Worm (Caenorhabditis elegans) whole organism, midembryonic: ENCODE data around the gene lido-1.

Experiments
- T22C8.4 ChIP-seq: fragments of 200-800 bp; sonication (Bioruptor generic); IDR thresholded peaks from 2 replicates; pipeline ENCODE4 v1.3.6; 2022; ENCODE audit warnings: missing genetic modification characterization, missing compliant biosample characterization
- flt-1 ChIP-seq: fragments of 200-800 bp; sonication (Bioruptor generic); IDR thresholded peaks from 2 replicates; pipeline ENCODE4 v1.3.6; 2022; ENCODE audit warnings: missing genetic modification characterization, missing compliant biosample characterization
- med-1 ChIP-seq: sonication (generic microtip); optimal IDR thresholded peaks from 2 replicates; lab custom pipeline; 2017; ENCODE audit warnings: missing genetic modification characterization, mild to moderate bottlenecking, missing compliant biosample characterization, antibody characterized with exemption, missing genetic modification reagents; ENCODE audit not compliant: insufficient read depth
- ref-1 ChIP-seq: fragments of 200-800 bp; sonication (Bioruptor generic); conservative IDR thresholded peaks from 2 replicates; pipeline ENCODE4 v1.3.6; 2022; ENCODE audit warnings: missing genetic modification reagents, missing genetic modification characterization, missing compliant biosample characterization

ce11 chrX:17062165-17062564 is 34.2 kb downstream of the lido-1 start:
- no peak for TF ChIP-seq med-1 (GFP tag; lab: Kevin White, UChicago)
- no peak for TF ChIP-seq T22C8.4 (GFP tag; lab: Robert Waterston, UW)
- TF ChIP-seq ref-1 (GFP tag; lab: Robert Waterston, UW) = no peak
- no peak for TF ChIP-seq flt-1
